Worm (Caenorhabditis elegans): ENCODE measurements around the gene fbxb-91.

DNA sequence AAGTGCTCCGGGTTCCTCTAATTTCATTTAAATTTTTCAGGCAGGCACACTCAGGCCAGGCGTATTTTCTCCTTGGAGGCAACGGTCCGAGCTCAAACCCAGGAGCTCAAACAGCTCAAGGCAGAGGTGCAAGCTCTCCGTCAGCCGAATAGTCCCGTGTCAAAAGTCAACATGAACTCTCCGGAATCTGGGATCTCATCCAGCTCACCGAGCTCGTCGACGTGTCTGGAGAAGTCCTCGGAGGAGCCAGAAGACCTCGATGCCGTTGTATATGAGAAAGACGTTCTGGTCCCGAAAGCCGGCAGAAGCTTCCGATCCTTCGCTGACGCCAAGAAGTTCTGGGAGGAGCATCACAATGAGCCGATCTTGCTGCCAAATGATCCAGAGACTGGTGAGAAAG, 35.2 kb upstream of the fbxb-91 start:
- TF ChIP-seq Y105C5A.15 (GFP tag; IDR thresholded peaks at IDR 0.05) (no peak), tag-97 (GFP tag; IDR thresholded peaks at IDR 0.05) (no peak)

All from whole organism, L4 larva.